Worm (Caenorhabditis elegans): ENCODE results near the gene K11H12.5.

DNA sequence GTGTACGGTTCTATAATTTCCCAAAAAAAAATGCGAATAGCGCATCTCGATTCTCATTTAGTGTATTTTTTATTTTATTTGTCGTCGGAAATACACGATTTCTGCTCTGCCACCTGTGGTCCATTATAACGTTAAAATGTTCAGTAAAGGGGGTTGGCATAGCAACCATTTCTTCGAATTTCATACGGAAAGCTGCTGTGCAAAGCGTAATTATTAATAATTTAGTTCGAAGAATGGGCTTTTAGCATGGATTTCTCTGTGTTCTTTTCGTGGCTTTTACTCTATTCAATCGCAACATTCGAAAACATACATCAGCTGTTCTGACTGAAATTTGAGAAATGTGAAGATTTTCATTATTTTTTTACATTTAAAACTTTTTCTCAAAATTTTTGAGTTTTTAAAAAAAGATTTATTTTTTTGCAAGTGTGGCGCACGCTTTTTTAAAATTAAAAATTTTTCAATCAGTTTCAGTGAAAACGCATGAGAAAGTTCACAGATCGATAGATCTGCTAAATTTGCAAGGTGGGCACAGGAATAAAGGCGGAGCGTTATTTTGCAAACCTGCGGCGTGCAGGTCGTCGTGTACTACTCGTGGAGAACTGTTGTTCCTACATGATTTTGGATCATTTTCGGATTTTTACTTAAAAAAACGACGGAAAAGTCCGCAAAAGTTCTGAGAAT, 17.7 kb upstream of the K11H12.5 start:
- TF ChIP-seq mml-1 (tag; optimal IDR thresholded peaks at IDR 0.05), result no peak
- no peak for TF ChIP-seq daf-12 (tag; optimal IDR thresholded peaks at IDR 0.05)
- no peak for TF ChIP-seq sea-2 (GFP tag; optimal IDR thresholded peaks at IDR 0.05)
- no peak for TF ChIP-seq elt-3 (tag; optimal IDR thresholded peaks at IDR 0.05)
- no peak for TF ChIP-seq nhr-12 (tag; optimal IDR thresholded peaks at IDR 0.05)
- TF ChIP-seq nhr-25 (tag; optimal IDR thresholded peaks at IDR 0.05), result no peak
- TF ChIP-seq ZK546.5 (tag; optimal IDR thresholded peaks at IDR 0.05), result no peak
- TF ChIP-seq ceh-16 (tag; optimal IDR thresholded peaks at IDR 0.05), result no peak
- no peak for TF ChIP-seq ceh-82 (tag; optimal IDR thresholded peaks at IDR 0.05)
- no peak for TF ChIP-seq tbx-2 (tag; optimal IDR thresholded peaks at IDR 0.05)
- no peak for TF ChIP-seq unc-39 (tag; optimal IDR thresholded peaks at IDR 0.05)

Measured in whole organism, L3 larva.